Fruit fly (Drosophila melanogaster): ENCODE data around the gene CG14302.

- TF ChIP-seq CTCF (optimal IDR thresholded peaks at IDR 0.05) (no peak), CG8478 (optimal IDR thresholded peaks at IDR 0.05) (no peak)
Measured at dm6 chr3R:18732381-18732780, at the start of gene CG14302.
